Worm (Caenorhabditis elegans): ENCODE measurements around the gene C05G5.3.

C05G5.3 gene

ce11 chrX:14717782-14718181, 34.0 kb downstream of the C05G5.3 start:
- no peak for TF ChIP-seq mep-1 (tag; optimal IDR thresholded peaks at IDR 0.05)
- no peak for TF ChIP-seq efl-1 (optimal IDR thresholded peaks at IDR 0.05)
- TF ChIP-seq efl-1 (GFP tag; optimal IDR thresholded peaks at IDR 0.05 in 1 of 2), result peak in 1 of 2 experiments; percentile 66
- no peak for TF ChIP-seq C04F5.9 (tag; optimal IDR thresholded peaks at IDR 0.05)

DNA sequence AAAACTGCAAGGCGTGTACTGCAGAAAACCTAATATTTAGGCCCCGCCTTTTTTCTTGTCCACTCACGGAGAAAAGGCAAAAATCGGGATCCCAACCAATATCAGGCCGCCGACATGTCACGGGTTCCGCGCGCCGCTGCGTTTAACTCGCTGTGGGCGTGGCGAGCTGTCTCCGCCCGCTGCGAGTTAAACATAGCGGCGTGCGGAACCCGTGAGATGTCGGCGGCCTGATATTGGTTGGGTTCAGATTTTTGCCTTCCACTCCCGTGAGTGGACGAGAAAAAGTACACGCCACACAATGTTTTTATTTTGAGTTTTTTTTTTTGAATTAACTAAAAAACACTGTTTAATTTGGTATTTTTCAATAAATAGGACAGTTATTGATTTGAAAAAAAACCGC, 36.4 kb downstream of the C05G5.3 start:
- TF ChIP-seq xbp-1 (tag; optimal IDR thresholded peaks at IDR 0.05), result no peak
- TF ChIP-seq sox-4 (tag; optimal IDR thresholded peaks at IDR 0.05), result no peak
- no peak for TF ChIP-seq mab-9 (GFP tag; IDR thresholded peaks at IDR 0.05)
- TF ChIP-seq rnt-1 (tag; optimal IDR thresholded peaks at IDR 0.05), result no peak
- TF ChIP-seq vab-15 (tag; optimal IDR thresholded peaks at IDR 0.05), result no peak
- no peak for TF ChIP-seq efl-1 (optimal IDR thresholded peaks at IDR 0.05)
- TF ChIP-seq efl-1 (GFP tag; optimal IDR thresholded peaks at IDR 0.05 in 1 of 2), result no peak
- no peak for TF ChIP-seq hpl-2 (GFP tag; optimal IDR thresholded peaks at IDR 0.05)
- TF ChIP-seq alr-1 (tag; optimal IDR thresholded peaks at IDR 0.05; ENCODE audit: borderline replicate concordance), result no peak
- TF ChIP-seq ztf-11 (tag; optimal IDR thresholded peaks at IDR 0.05), result no peak

DNA sequence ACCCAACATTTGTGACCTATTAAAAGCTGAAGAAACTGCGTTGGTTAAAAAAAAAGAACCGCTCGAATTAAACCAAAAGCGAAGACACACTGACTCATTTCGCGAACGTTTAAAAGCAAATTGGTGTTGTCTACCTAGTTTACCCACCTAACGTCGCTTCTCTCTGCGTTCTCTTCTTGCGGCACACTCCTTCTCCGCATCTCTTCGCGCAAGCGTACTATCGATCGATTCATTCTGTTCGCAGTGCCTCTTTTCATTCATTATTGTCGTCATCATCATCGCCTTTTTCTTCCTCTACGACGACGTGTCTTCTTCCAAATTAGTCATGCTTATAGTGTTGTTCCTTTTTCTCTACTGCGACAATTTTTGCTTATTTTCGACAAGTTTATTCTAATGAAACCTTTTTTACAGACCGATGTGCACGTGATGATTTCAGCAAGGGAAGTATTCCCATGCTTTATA, 40.6 kb downstream of the C05G5.3 start, which contains the start of gene atrn-1:
atrn-1 (plus strand) TSS at position 412 of the 462 bp plus-strand sequence.
- TF ChIP-seq efl-3 (GFP tag; optimal IDR thresholded peaks at IDR 0.05) (no peak), C04F5.9 (tag; optimal IDR thresholded peaks at IDR 0.05) (no peak), sox-4 (tag; optimal IDR thresholded peaks at IDR 0.05) (no peak), Y116A8C.19 (tag; optimal IDR thresholded peaks at IDR 0.05; ENCODE audit: borderline replicate concordance) (no peak), nhr-90 (tag; optimal IDR thresholded peaks at IDR 0.05; ENCODE audit: poor library complexity) (no peak), snpc-4 (tag; optimal IDR thresholded peaks at IDR 0.05) (no peak), swsn-7 (tag; optimal IDR thresholded peaks at IDR 0.05) (no peak), unc-86 (tag; optimal IDR thresholded peaks at IDR 0.05) (no peak), grh-1 (GFP tag; IDR thresholded peaks at IDR 0.05) (no peak), snu-23 (GFP tag; optimal IDR thresholded peaks at IDR 0.05) (peak; percentile 17), aha-1 (tag; optimal IDR thresholded peaks at IDR 0.05) (no peak), zip-4 (GFP tag; optimal IDR thresholded peaks at IDR 0.05) (no peak), dpl-1 (GFP tag; optimal IDR thresholded peaks at IDR 0.05) (no peak), nhr-85 (tag) (no peak), blmp-1 (tag; optimal IDR thresholded peaks at IDR 0.05) (peak; percentile 39), lin-14 (GFP tag; optimal IDR thresholded peaks at IDR 0.05) (peak; percentile 52), ceh-82 (tag; optimal IDR thresholded peaks at IDR 0.05) (no peak), ceh-8 (GFP tag; optimal IDR thresholded peaks at IDR 0.05) (no peak), skn-1 (tag; optimal IDR thresholded peaks at IDR 0.05) (peak; percentile 12), pax-3 (tag; optimal IDR thresholded peaks at IDR 0.05) (no peak), elt-3 (tag; optimal IDR thresholded peaks at IDR 0.05) (peak in 1 of 6 experiments; percentile 11), aly-2 (tag; optimal IDR thresholded peaks at IDR 0.05) (no peak), unc-130 (tag; optimal IDR thresholded peaks at IDR 0.05) (no peak), isw-1 (GFP tag; IDR thresholded peaks at IDR 0.05) (no peak), pqm-1 (tag; optimal IDR thresholded peaks at IDR 0.05) (no peak), nhr-20 (tag; optimal IDR thresholded peaks at IDR 0.05) (peak; percentile 13)

- TF ChIP-seq nhr-85 (tag) (peak; percentile 58), lin-14 (GFP tag; optimal IDR thresholded peaks at IDR 0.05) (peak; percentile 54), elt-3 (tag; optimal IDR thresholded peaks at IDR 0.05) (peak in 2 of 6 experiments; percentile 44 to 80), nhr-19 (GFP tag; conservative IDR thresholded peaks at IDR 0.05) (no peak), nhr-20 (tag; optimal IDR thresholded peaks at IDR 0.05) (peak; percentile 10), blmp-1 (tag; optimal IDR thresholded peaks at IDR 0.05) (peak; percentile 72), lsy-2 (tag; optimal IDR thresholded peaks at IDR 0.05) (no peak)
Measured at ce11 chrX:14709591-14709990, 42.2 kb downstream of the C05G5.3 start.

All from whole organism, L1 larva.